Fruit fly (Drosophila melanogaster) whole organism, prepupa: ENCODE data around the gene Syt12.

Experiments
- Blimp-1 ChIP-seq: fragments of 200-800 bp; sonication (Bioruptor generic); optimal IDR thresholded peaks from 3 replicates; lab custom pipeline; 2017; ENCODE audit warnings: missing biosample characterization, missing genetic modification characterization, mild to moderate bottlenecking, moderate library complexity, missing genetic modification reagents
- CG10631 ChIP-seq: fragments of 200-800 bp; sonication (Bioruptor generic); optimal IDR thresholded peaks from 2 replicates; lab custom pipeline; 2016; ENCODE audit warnings: missing biosample characterization, missing genetic modification characterization
- CG10669 ChIP-seq: fragments of 200-800 bp; sonication (Bioruptor generic); optimal IDR thresholded peaks from 3 replicates; lab custom pipeline; 2018; ENCODE audit warnings: missing biosample characterization, mild to moderate bottlenecking, missing genetic modification characterization, moderate library complexity
- CG11294 ChIP-seq: fragments of 200-800 bp; sonication (Bioruptor generic); IDR thresholded peaks from 2 replicates; pipeline ENCODE4 v1.3.6; 2022; ENCODE audit warnings: missing biosample characterization, missing genetic modification characterization
- CG11762 ChIP-seq: fragments of 200-800 bp; sonication (Bioruptor generic); optimal IDR thresholded peaks from 3 replicates; lab custom pipeline; 2016; ENCODE audit warnings: missing biosample characterization, missing genetic modification characterization; ENCODE audit not compliant: insufficient read depth
- CG11902 ChIP-seq: fragments of 200-800 bp; sonication (Bioruptor generic); optimal IDR thresholded peaks from 3 replicates; lab custom pipeline; 2016; ENCODE audit warnings: missing biosample characterization, missing genetic modification characterization
- CG15336 ChIP-seq: fragments of 200-800 bp; sonication (Bioruptor generic); IDR thresholded peaks from 2 replicates; pipeline ENCODE4 v1.3.6; 2022; ENCODE audit warnings: missing biosample characterization, missing genetic modification characterization
- CG1621 ChIP-seq: fragments of 200-800 bp; sonication (Bioruptor generic); optimal IDR thresholded peaks from 3 replicates; lab custom pipeline; 2018; ENCODE audit warnings: missing biosample characterization, mild to moderate bottlenecking, missing genetic modification characterization
- CG31627 ChIP-seq: fragments of 200-800 bp; sonication (Bioruptor generic); optimal IDR thresholded peaks from 3 replicates; lab custom pipeline; 2016; ENCODE audit warnings: missing biosample characterization, missing genetic modification characterization
- CG32006 ChIP-seq: fragments of 200-800 bp; sonication (Bioruptor generic); optimal IDR thresholded peaks from 3 replicates; lab custom pipeline; 2017; ENCODE audit warnings: missing biosample characterization, mild to moderate bottlenecking, missing genetic modification characterization
- CG3919 ChIP-seq: fragments of 200-800 bp; sonication (Bioruptor generic); optimal IDR thresholded peaks from 3 replicates; lab custom pipeline; 2016; ENCODE audit warnings: missing biosample characterization, missing genetic modification characterization
- CG4318 ChIP-seq: fragments of 200-800 bp; sonication (Bioruptor generic); optimal IDR thresholded peaks from 3 replicates; lab custom pipeline; 2017; ENCODE audit warnings: missing biosample characterization, mild to moderate bottlenecking, missing genetic modification characterization
- CG6163 ChIP-seq: fragments of 200-800 bp; sonication (Bioruptor generic); IDR thresholded peaks from 3 replicates; pipeline ENCODE4 v1.3.6; 2022; ENCODE audit warnings: missing biosample characterization, missing genetic modification characterization
- CG6276 ChIP-seq: fragments of 200-800 bp; sonication (Bioruptor generic); optimal IDR thresholded peaks from 2 replicates; lab custom pipeline; 2017; ENCODE audit warnings: missing biosample characterization, mild to moderate bottlenecking, missing genetic modification characterization
- CG6792 ChIP-seq: fragments of 200-800 bp; sonication (Bioruptor generic); optimal IDR thresholded peaks from 3 replicates; lab custom pipeline; 2016; ENCODE audit warnings: missing biosample characterization, missing genetic modification characterization
- CG6808 ChIP-seq: fragments of 200-800 bp; sonication (Bioruptor generic); optimal IDR thresholded peaks from 3 replicates; lab custom pipeline; 2017; ENCODE audit warnings: missing biosample characterization, missing genetic modification characterization, mild to moderate bottlenecking, moderate library complexity, missing genetic modification reagents
- CG6854 ChIP-seq: fragments of 200-800 bp; sonication (Bioruptor generic); optimal IDR thresholded peaks from 2 replicates; lab custom pipeline; 2017; ENCODE audit warnings: missing biosample characterization, mild to moderate bottlenecking, missing genetic modification characterization
- CG7368 ChIP-seq: fragments of 200-800 bp; sonication (Bioruptor generic); optimal IDR thresholded peaks from 3 replicates; lab custom pipeline; 2016; ENCODE audit warnings: missing biosample characterization, missing genetic modification characterization
- CG8119 ChIP-seq: fragments of 200-800 bp; sonication (Bioruptor generic); IDR thresholded peaks from 3 replicates; pipeline ENCODE4 v1.3.6; 2022; ENCODE audit warnings: missing biosample characterization, missing genetic modification characterization
- CG8319 ChIP-seq: fragments of 200-800 bp; sonication (Bioruptor generic); optimal IDR thresholded peaks from 3 replicates; lab custom pipeline; 2016; ENCODE audit warnings: missing biosample characterization, missing genetic modification characterization
- CG8632 ChIP-seq: fragments of 200-800 bp; sonication (Bioruptor generic); optimal IDR thresholded peaks from 3 replicates; lab custom pipeline; 2016; ENCODE audit warnings: missing biosample characterization, missing genetic modification characterization
- CG9139 ChIP-seq: fragments of 200-800 bp; sonication (Bioruptor generic); optimal IDR thresholded peaks from 3 replicates; lab custom pipeline; 2017; ENCODE audit warnings: missing biosample characterization, mild to moderate bottlenecking, missing genetic modification characterization
- Eip75B ChIP-seq: fragments of 200-800 bp; sonication (Bioruptor generic); optimal IDR thresholded peaks from 3 replicates; lab custom pipeline; 2016; ENCODE audit warnings: missing biosample characterization, missing genetic modification characterization
- Eip78C ChIP-seq: fragments of 200-800 bp; sonication (Bioruptor generic); peaks from one replicate; lab custom pipeline; 2016; ENCODE audit warnings: missing biosample characterization, missing genetic modification characterization
- Eip93F ChIP-seq: fragments of 200-800 bp; sonication (Bioruptor generic); optimal IDR thresholded peaks from 2 replicates; lab custom pipeline; 2016; ENCODE audit warnings: missing biosample characterization, mild to moderate bottlenecking, missing genetic modification characterization
- Ets21C ChIP-seq: fragments of 200-800 bp; sonication (Bioruptor generic); optimal IDR thresholded peaks from 3 replicates; lab custom pipeline; 2016; ENCODE audit warnings: missing biosample characterization, missing genetic modification characterization
- Gug ChIP-seq: fragments of 200-800 bp; sonication (Bioruptor generic); IDR thresholded peaks from 2 replicates; pipeline ENCODE4 v1.3.6; 2022; ENCODE audit warnings: missing biosample characterization, missing genetic modification characterization
- Hr39 ChIP-seq: fragments of 200-800 bp; sonication (Bioruptor generic); optimal IDR thresholded peaks from 2 replicates; lab custom pipeline; 2016; ENCODE audit warnings: missing biosample characterization, missing genetic modification characterization
- Lpt ChIP-seq: fragments of 200-800 bp; sonication (Bioruptor generic); optimal IDR thresholded peaks from 3 replicates; lab custom pipeline; 2016; ENCODE audit warnings: missing biosample characterization, missing genetic modification characterization
- Met ChIP-seq: fragments of 200-800 bp; sonication (Bioruptor generic); optimal IDR thresholded peaks from 3 replicates; lab custom pipeline; 2016; ENCODE audit warnings: missing biosample characterization, missing genetic modification characterization
- OdsH ChIP-seq: fragments of 200-800 bp; sonication (Bioruptor generic); optimal IDR thresholded peaks from 3 replicates; lab custom pipeline; 2016; ENCODE audit warnings: missing biosample characterization, missing genetic modification characterization
- Smox ChIP-seq: fragments of 200-800 bp; sonication (Bioruptor generic); optimal IDR thresholded peaks from 3 replicates; lab custom pipeline; 2016; ENCODE audit warnings: missing biosample characterization, missing genetic modification characterization
- Sox102F ChIP-seq: fragments of 200-800 bp; sonication (Bioruptor generic); optimal IDR thresholded peaks from 2 replicates; lab custom pipeline; 2016; ENCODE audit warnings: missing biosample characterization, mild to moderate bottlenecking, missing genetic modification characterization
- Sox14 ChIP-seq: fragments of 200-800 bp; sonication (Bioruptor generic); optimal IDR thresholded peaks from 3 replicates; lab custom pipeline; 2016; ENCODE audit warnings: missing biosample characterization, missing genetic modification characterization
- Sox15 ChIP-seq: fragments of 200-800 bp; sonication (Bioruptor generic); optimal IDR thresholded peaks from 3 replicates; lab custom pipeline; 2016; ENCODE audit warnings: missing biosample characterization, missing genetic modification characterization
- acj6 ChIP-seq: fragments of 200-800 bp; sonication (Bioruptor generic); optimal IDR thresholded peaks from 3 replicates; lab custom pipeline; 2016; ENCODE audit warnings: missing biosample characterization, missing genetic modification characterization
- cyc ChIP-seq: fragments of 200-800 bp; sonication (Bioruptor generic); optimal IDR thresholded peaks from 3 replicates; lab custom pipeline; 2016; ENCODE audit warnings: missing biosample characterization, missing genetic modification characterization
- dsx ChIP-seq: fragments of 200-800 bp; optimal IDR thresholded peaks from 3 replicates; lab custom pipeline; 2019; ENCODE audit warnings: missing biosample characterization, mild to moderate bottlenecking, missing genetic modification characterization, moderate library complexity; ENCODE audit not compliant: poor library complexity, severe bottlenecking
- esn ChIP-seq: fragments of 200-800 bp; sonication (Bioruptor generic); optimal IDR thresholded peaks from 2 replicates; lab custom pipeline; 2016; ENCODE audit warnings: missing biosample characterization, mild to moderate bottlenecking, missing genetic modification characterization, moderate library complexity
- fd59A ChIP-seq: fragments of 200-800 bp; sonication (Bioruptor generic); optimal IDR thresholded peaks from 2 replicates; lab custom pipeline; 2017; ENCODE audit warnings: missing biosample characterization, mild to moderate bottlenecking, missing genetic modification characterization, missing genetic modification reagents
- fd85E ChIP-seq: fragments of 200-800 bp; sonication (Bioruptor generic); optimal IDR thresholded peaks from 3 replicates; lab custom pipeline; 2016; ENCODE audit warnings: missing biosample characterization, missing genetic modification characterization
- fkh ChIP-seq: fragments of 200-800 bp; sonication (Bioruptor generic); optimal IDR thresholded peaks from 3 replicates; lab custom pipeline; 2017; ENCODE audit warnings: missing biosample characterization, mild to moderate bottlenecking, missing genetic modification characterization, moderate library complexity
- lz ChIP-seq: fragments of 200-800 bp; sonication (Bioruptor generic); optimal IDR thresholded peaks from 3 replicates; lab custom pipeline; 2016; ENCODE audit warnings: missing biosample characterization, missing genetic modification characterization
- spab ChIP-seq: fragments of 200-800 bp; sonication (Bioruptor generic); optimal IDR thresholded peaks from 2 replicates; lab custom pipeline; 2017; ENCODE audit warnings: missing biosample characterization, mild to moderate bottlenecking, missing genetic modification characterization, missing genetic modification reagents
- svp ChIP-seq: fragments of 200-800 bp; sonication (Bioruptor generic); peaks from one replicate; lab custom pipeline; 2016; ENCODE audit warnings: missing biosample characterization, missing genetic modification characterization

Gene Syt12

dm6 chrX:13323114-13323513 is 35.9 kb upstream of the Syt12 start (continued):
- no peak for TF ChIP-seq CG9139 (GFP tag; lab: Kevin White, UChicago)
- peak; percentile 85 for TF ChIP-seq esn
- TF ChIP-seq CG10631 (GFP tag; lab: Kevin White, UChicago), result peak; percentile 55
- peak; percentile 44 for TF ChIP-seq CG8319 (GFP tag; lab: Kevin White, UChicago)
- peak; percentile 8; the same call in 1 of the 2 replicates for TF ChIP-seq CG11294
- no peak for TF ChIP-seq CG6808 (GFP tag; lab: Kevin White, UChicago)
- peak; percentile 37 for TF ChIP-seq Lpt (GFP tag; lab: Kevin White, UChicago)
- TF ChIP-seq CG7368 (GFP tag; lab: Kevin White, UChicago), result peak; percentile 24
- TF ChIP-seq CG31627 (GFP tag; lab: Kevin White, UChicago), result peak; percentile 81
- TF ChIP-seq dsx (GFP tag; lab: Kevin White, UChicago), result no peak
- TF ChIP-seq CG11902 (GFP tag; lab: Kevin White, UChicago), result peak; percentile 49
- TF ChIP-seq CG32006, result peak; percentile 69
- TF ChIP-seq CG6792 (GFP tag; lab: Kevin White, UChicago), result peak; percentile 66
- TF ChIP-seq Gug (GFP tag; lab: Robert Waterston, UW), result no peak
- TF ChIP-seq Blimp-1 (GFP tag; lab: Kevin White, UChicago), result no peak
- peak; percentile 4 for TF ChIP-seq CG11762 (GFP tag; lab: Kevin White, UChicago)
- no peak for TF ChIP-seq Eip93F (GFP tag; lab: Kevin White, UChicago)
- TF ChIP-seq Eip78C, result peak; percentile 87
- TF ChIP-seq Smox, result peak; percentile 81
- TF ChIP-seq CG10669 (GFP tag; lab: Kevin White, UChicago), result peak; percentile 6
- TF ChIP-seq Ets21C (GFP tag; lab: Kevin White, UChicago), result peak; percentile 73
- peak; percentile 54 for TF ChIP-seq CG8632 (GFP tag; lab: Kevin White, UChicago)
- TF ChIP-seq CG15336, result peak; percentile 67
- TF ChIP-seq CG3919 (GFP tag; lab: Kevin White, UChicago), result peak; percentile 44
- peak; percentile 52 for TF ChIP-seq CG4318
- TF ChIP-seq spab (GFP tag; lab: Kevin White, UChicago), result no peak
- TF ChIP-seq CG1621 (tag; lab: Kevin White, UChicago), result no peak
- TF ChIP-seq Sox102F (GFP tag; lab: Kevin White, UChicago), result peak; percentile 76
- peak; percentile 72 for TF ChIP-seq OdsH (GFP tag; lab: Kevin White, UChicago)
- peak; percentile 57; the same call in 1 of the 3 replicates for TF ChIP-seq CG6163
- TF ChIP-seq lz (GFP tag; lab: Kevin White, UChicago), result peak; percentile 78
- peak; percentile 2 for TF ChIP-seq CG6276 (GFP tag; lab: Kevin White, UChicago)
- TF ChIP-seq Sox14 (GFP tag; lab: Kevin White, UChicago), result peak; percentile 64

DNA sequence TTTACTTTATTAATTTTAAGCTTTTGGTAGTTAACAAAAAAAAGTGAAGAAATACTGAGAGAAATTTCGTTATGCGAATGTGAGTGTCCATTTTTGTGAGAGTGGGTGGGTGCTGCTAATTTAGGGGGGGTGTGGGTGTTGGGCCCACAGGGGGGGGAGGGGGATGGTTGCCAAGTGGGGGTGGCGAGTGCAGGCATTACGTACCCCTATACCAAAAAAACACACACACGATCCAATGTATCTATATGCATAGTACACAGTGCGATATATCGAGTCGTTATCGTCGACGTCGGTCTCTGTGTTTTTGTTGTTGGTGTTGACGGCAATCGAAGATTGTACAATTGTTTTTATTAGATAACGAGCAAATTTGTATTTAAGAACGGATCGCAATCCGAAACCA is 35.5 kb upstream of the Syt12 start:
- TF ChIP-seq CG4318 (no peak), fkh (peak; percentile 77)
- TF ChIP-seq, all 60 proteins: peak for 1

dm6 chrX:13325310-13325709 is 33.7 kb upstream of the Syt12 start:
- TF ChIP-seq CG32006 (peak; percentile 43), CG7368 (GFP tag; lab: Kevin White, UChicago) (no peak), dsx (GFP tag; lab: Kevin White, UChicago) (no peak), Eip75B (no peak), Gug (GFP tag; lab: Robert Waterston, UW) (no peak), spab (GFP tag; lab: Kevin White, UChicago) (no peak), Met (peak; percentile 49), Hr39 (peak; percentile 51), CG6276 (GFP tag; lab: Kevin White, UChicago) (peak; percentile 47), Sox15 (GFP tag; lab: Kevin White, UChicago) (peak; percentile 2), Sox102F (GFP tag; lab: Kevin White, UChicago) (peak; percentile 12), CG6792 (GFP tag; lab: Kevin White, UChicago) (no peak), CG6854 (GFP tag; lab: Kevin White, UChicago) (no peak), acj6 (GFP tag; lab: Kevin White, UChicago) (no peak), CG8119 (GFP tag; lab: Robert Waterston, UW) (peak; percentile 35; the same call in 1 of the 3 replicates), svp (GFP tag; lab: Kevin White, UChicago) (peak; percentile 80), CG15336 (peak; percentile 53), cyc (peak; percentile 29), CG8319 (GFP tag; lab: Kevin White, UChicago) (no peak), CG11294 (no peak), OdsH (GFP tag; lab: Kevin White, UChicago) (peak; percentile 7), Eip78C (peak; percentile 51), fd85E (GFP tag; lab: Kevin White, UChicago) (no peak), CG9139 (GFP tag; lab: Kevin White, UChicago) (no peak), Lpt (GFP tag; lab: Kevin White, UChicago) (no peak), CG10669 (GFP tag; lab: Kevin White, UChicago) (no peak), CG8632 (GFP tag; lab: Kevin White, UChicago) (no peak), lz (GFP tag; lab: Kevin White, UChicago) (peak; percentile 47), CG6163 (peak; percentile 31; the same call in 1 of the 3 replicates), fd59A (GFP tag; lab: Kevin White, UChicago) (no peak)
